Fruit fly (Drosophila melanogaster) whole organism, embryonic: Measurements from ENCODE around the gene CG9948.

Experiments used
- ATbp ChIP-seq: fragments of 200-800 bp; sonication (Bioruptor generic); optimal IDR thresholded peaks from 2 replicates; lab custom pipeline; 2017; ENCODE audit warnings: missing biosample characterization, mild to moderate bottlenecking, missing genetic modification characterization, missing genetic modification reagents
- BtbVII ChIP-seq: fragments of 200-800 bp; sonication (Bioruptor generic); optimal IDR thresholded peaks from 3 replicates; lab custom pipeline; 2017; ENCODE audit warnings: missing biosample characterization, mild to moderate bottlenecking, missing genetic modification characterization
- C15 ChIP-seq: fragments of 200-800 bp; sonication (Bioruptor generic); IDR thresholded peaks from 3 replicates; pipeline ENCODE4 v1.3.6; 2022; ENCODE audit warnings: missing biosample characterization, missing genetic modification characterization
- CG10267 ChIP-seq: fragments of 200-800 bp; sonication (Bioruptor generic); optimal IDR thresholded peaks from 2 replicates; lab custom pipeline; 2018; ENCODE audit warnings: missing biosample characterization, mild to moderate bottlenecking, missing genetic modification characterization, moderate library complexity
- CG11695 ChIP-seq: fragments of 200-800 bp; sonication (Bioruptor generic); IDR thresholded peaks from 3 replicates; pipeline ENCODE4 v1.3.6; 2022; ENCODE audit warnings: missing biosample characterization, missing genetic modification characterization
- CG12155 ChIP-seq: fragments of 200-800 bp; sonication (Bioruptor generic); optimal IDR thresholded peaks from 3 replicates; lab custom pipeline; 2016; ENCODE audit warnings: missing biosample characterization, missing genetic modification characterization
- CG12659 ChIP-seq: fragments of 200-800 bp; sonication (Bioruptor generic); optimal IDR thresholded peaks from 3 replicates; lab custom pipeline; 2017; ENCODE audit warnings: mild to moderate bottlenecking, missing biosample characterization, missing genetic modification reagents, missing genetic modification characterization
- CG12942 ChIP-seq: fragments of 200-800 bp; sonication (Bioruptor generic); optimal IDR thresholded peaks from 3 replicates; lab custom pipeline; 2016; ENCODE audit warnings: missing biosample characterization, missing genetic modification characterization
- CG14014 ChIP-seq: fragments of 200-800 bp; sonication (Bioruptor generic); IDR thresholded peaks from 2 replicates; pipeline ENCODE4 v1.3.6; 2022; ENCODE audit warnings: missing biosample characterization, missing genetic modification characterization
- CG17328 ChIP-seq: fragments of 200-800 bp; sonication (Bioruptor generic); IDR thresholded peaks from 2 replicates; pipeline ENCODE4 v1.3.6; 2022; ENCODE audit warnings: missing biosample characterization, missing genetic modification characterization
- CG17359 ChIP-seq: fragments of 200-800 bp; sonication (Bioruptor generic); optimal IDR thresholded peaks from 3 replicates; lab custom pipeline; 2018; ENCODE audit warnings: missing biosample characterization, mild to moderate bottlenecking, missing genetic modification characterization, moderate library complexity
- CG17912 ChIP-seq: fragments of 200-800 bp; sonication (Bioruptor generic); optimal IDR thresholded peaks from 2 replicates; lab custom pipeline; 2018; ENCODE audit warnings: missing biosample characterization, mild to moderate bottlenecking, missing genetic modification characterization
- CG31365 ChIP-seq: fragments of 200-800 bp; sonication (Bioruptor generic); optimal IDR thresholded peaks from 2 replicates; lab custom pipeline; 2018; ENCODE audit warnings: missing biosample characterization, mild to moderate bottlenecking, missing genetic modification characterization
- CG3407 ChIP-seq: fragments of 200-800 bp; sonication (Bioruptor generic); optimal IDR thresholded peaks from 2 replicates; lab custom pipeline; 2018; ENCODE audit warnings: missing biosample characterization, mild to moderate bottlenecking, missing genetic modification characterization
- CG4282 ChIP-seq: fragments of 200-800 bp; sonication (Bioruptor generic); optimal IDR thresholded peaks from 2 replicates; lab custom pipeline; 2016; ENCODE audit warnings: missing biosample characterization, missing genetic modification characterization
- CG4730 ChIP-seq: fragments of 200-800 bp; sonication (Bioruptor generic); IDR thresholded peaks from 2 replicates; pipeline ENCODE4 v1.3.6; 2022; ENCODE audit warnings: missing biosample characterization, missing genetic modification characterization
- CG6765 ChIP-seq: fragments of 200-800 bp; sonication (Bioruptor generic); optimal IDR thresholded peaks from 3 replicates; lab custom pipeline; 2017; ENCODE audit warnings: missing biosample characterization, mild to moderate bottlenecking, missing genetic modification characterization
- CG7271 ChIP-seq: fragments of 200-800 bp; sonication (Bioruptor generic); optimal IDR thresholded peaks from 2 replicates; lab custom pipeline; 2018; ENCODE audit warnings: missing biosample characterization, mild to moderate bottlenecking, missing genetic modification characterization, moderate library complexity
- CG8924 ChIP-seq: fragments of 200-800 bp; optimal IDR thresholded peaks from 3 replicates; lab custom pipeline; 2019; ENCODE audit warnings: missing biosample characterization, mild to moderate bottlenecking, missing genetic modification characterization, moderate library complexity
- CG9609 ChIP-seq: fragments of 200-800 bp; sonication (Bioruptor generic); optimal IDR thresholded peaks from 3 replicates; lab custom pipeline; 2016; ENCODE audit warnings: missing biosample characterization, missing genetic modification characterization
- Dfd ChIP-seq, 2 experiments: fragments of >200 bp; optimal IDR thresholded peaks; 2 replicates each; lab custom pipeline; 2017; ENCODE audit warnings: missing biosample characterization in 2 of 2, missing genetic modification characterization in 2 of 2
- Dp ChIP-seq: fragments of 200-800 bp; sonication (Bioruptor generic); optimal IDR thresholded peaks from 2 replicates; lab custom pipeline; 2018; ENCODE audit warnings: missing biosample characterization, mild to moderate bottlenecking, missing genetic modification characterization, moderate library complexity
- Eip74EF ChIP-seq, 2 experiments: fragments of 200-800 bp in 1 of 2; fragments of >200 bp in 1 of 2; sonication (Bioruptor generic) in 1 of 2; optimal IDR thresholded peaks; 2 replicates each; lab custom pipeline; 2017 to 2019; ENCODE audit warnings: missing biosample characterization in 2 of 2, missing genetic modification characterization in 2 of 2, mild to moderate bottlenecking in 1 of 2, moderate library complexity in 1 of 2
- GATAe ChIP-seq: fragments of 200-800 bp; sonication (Bioruptor generic); conservative IDR thresholded peaks from 2 replicates; pipeline ENCODE4 v1.3.6; 2022; ENCODE audit warnings: missing biosample characterization, missing genetic modification characterization
- Lhr ChIP-seq: fragments of 200-800 bp; sonication (Bioruptor generic); optimal IDR thresholded peaks from 3 replicates; lab custom pipeline; 2017; ENCODE audit warnings: mild to moderate bottlenecking, missing biosample characterization, missing genetic modification reagents, missing genetic modification characterization
- Med ChIP-seq: fragments of 200-800 bp; sonication (Bioruptor generic); peaks from one replicate; lab custom pipeline; 2016; ENCODE audit warnings: missing biosample characterization, missing genetic modification characterization, mild to moderate bottlenecking, inconsistent platforms, moderate library complexity
- NfI ChIP-seq: fragments of 200-800 bp; sonication (Bioruptor generic); optimal IDR thresholded peaks from 3 replicates; lab custom pipeline; 2018; ENCODE audit warnings: missing biosample characterization, mild to moderate bottlenecking, missing genetic modification characterization, moderate library complexity
- Sry-β ChIP-seq: fragments of 200-800 bp; sonication (Bioruptor generic); optimal IDR thresholded peaks from 2 replicates; lab custom pipeline; 2018; ENCODE audit warnings: missing biosample characterization, mild to moderate bottlenecking, missing genetic modification characterization, moderate library complexity
- TFAM ChIP-seq: fragments of 200-800 bp; sonication (Bioruptor generic); optimal IDR thresholded peaks from 2 replicates; lab custom pipeline; 2017; ENCODE audit warnings: missing biosample characterization, missing genetic modification characterization, inconsistent platforms
- Trl ChIP-seq, 3 experiments: fragments of >200 bp in 2 of 3; fragments of 200-800 bp in 1 of 3; sonication (Bioruptor generic) in 1 of 3; optimal IDR thresholded peaks; 2 replicates in 1 of 3; 3 replicates in 2 of 3; lab custom pipeline; 2016 to 2017; ENCODE audit warnings: missing biosample characterization in 1 of 3, missing genetic modification characterization in 1 of 3
- Vsx1 ChIP-seq: fragments of 200-800 bp; sonication (Bioruptor generic); optimal IDR thresholded peaks from 2 replicates; lab custom pipeline; 2017; ENCODE audit warnings: missing biosample characterization, mild to moderate bottlenecking, missing genetic modification characterization, missing genetic modification reagents
- amos ChIP-seq: fragments of 200-800 bp; sonication (Bioruptor generic); IDR thresholded peaks from 2 replicates; pipeline ENCODE4 v1.3.6; 2022; ENCODE audit warnings: missing biosample characterization, missing genetic modification characterization; ENCODE audit not compliant: partially characterized antibody
- ash1 ChIP-seq: fragments of 200-800 bp; sonication (Bioruptor generic); optimal IDR thresholded peaks from 2 replicates; lab custom pipeline; 2018; ENCODE audit warnings: missing biosample characterization, mild to moderate bottlenecking, missing genetic modification characterization
- bowl ChIP-seq: fragments of 200-800 bp; sonication (Bioruptor generic); IDR thresholded peaks from 2 replicates; pipeline ENCODE4 v1.3.6; 2022; ENCODE audit warnings: missing biosample characterization, missing genetic modification characterization
- br ChIP-seq: fragments of >200 bp; optimal IDR thresholded peaks from 2 replicates; lab custom pipeline; 2017
- corto ChIP-seq: fragments of 200-800 bp; sonication (Bioruptor generic); optimal IDR thresholded peaks from 2 replicates; lab custom pipeline; 2016; ENCODE audit warnings: missing biosample characterization, mild to moderate bottlenecking, missing genetic modification characterization, moderate library complexity
- da ChIP-seq: fragments of 200-800 bp; sonication (Bioruptor generic); optimal IDR thresholded peaks from 2 replicates; lab custom pipeline; 2016; ENCODE audit warnings: missing biosample characterization, missing genetic modification characterization
- fd3F ChIP-seq: fragments of 200-800 bp; sonication (Bioruptor generic); optimal IDR thresholded peaks from 2 replicates; lab custom pipeline; 2018; ENCODE audit warnings: missing biosample characterization, mild to moderate bottlenecking, missing genetic modification characterization, moderate library complexity
- jigr1 ChIP-seq: fragments of 200-800 bp; sonication (Bioruptor generic); IDR thresholded peaks from 3 replicates; pipeline ENCODE4 v1.3.6; 2022; ENCODE audit warnings: missing biosample characterization, missing genetic modification characterization
- ken ChIP-seq: fragments of 200-800 bp; sonication (Bioruptor generic); IDR thresholded peaks from 3 replicates; pipeline ENCODE4 v1.3.6; 2022; ENCODE audit warnings: missing biosample characterization, missing genetic modification characterization
- lilli ChIP-seq: fragments of 200-800 bp; sonication (Bioruptor generic); optimal IDR thresholded peaks from 3 replicates; lab custom pipeline; 2016; ENCODE audit warnings: missing biosample characterization, missing genetic modification characterization
- lmd ChIP-seq: fragments of 200-800 bp; sonication (Bioruptor generic); IDR thresholded peaks from 2 replicates; pipeline ENCODE4 v1.3.6; 2022; ENCODE audit warnings: missing biosample characterization, missing genetic modification characterization
- pfk ChIP-seq: fragments of 200-800 bp; sonication (Bioruptor generic); optimal IDR thresholded peaks from 2 replicates; lab custom pipeline; 2018; ENCODE audit warnings: missing biosample characterization, mild to moderate bottlenecking, missing genetic modification characterization, moderate library complexity
- sqz ChIP-seq: fragments of 200-800 bp; sonication (Bioruptor generic); optimal IDR thresholded peaks from 3 replicates; lab custom pipeline; 2018; ENCODE audit warnings: missing biosample characterization, mild to moderate bottlenecking, missing genetic modification characterization
- sug ChIP-seq: fragments of 200-800 bp; optimal IDR thresholded peaks from 2 replicates; lab custom pipeline; 2019; ENCODE audit warnings: missing biosample characterization, mild to moderate bottlenecking, missing genetic modification characterization, moderate library complexity
- tin ChIP-seq: fragments of 200-800 bp; sonication (Bioruptor generic); optimal IDR thresholded peaks from 3 replicates; lab custom pipeline; 2016; ENCODE audit warnings: missing biosample characterization, missing genetic modification characterization
- z ChIP-seq: fragments of 200-800 bp; sonication (Bioruptor generic); IDR thresholded peaks from 3 replicates; pipeline ENCODE4 v1.3.6; 2022; ENCODE audit warnings: missing biosample characterization, missing genetic modification characterization

The CG9948 gene

dm6 chr3L:6955254-6956229, at the start of gene CG9948, which contains the start of gene CG10077 (continued):
- TF ChIP-seq amos (GFP tag; lab: Robert Waterston, UW) = peak; percentile 83
- peak; percentile 94 for TF ChIP-seq CG14014
- peak; percentile 26 for TF ChIP-seq TFAM (GFP tag; lab: Kevin White, UChicago)
- peak; percentile 93 for TF ChIP-seq lmd
- peak; percentile 22 for TF ChIP-seq CG9609 (GFP tag; lab: Kevin White, UChicago)
- TF ChIP-seq CG17359 (tag; lab: Kevin White, UChicago) = peak; percentile 91
- TF ChIP-seq CG12155 (GFP tag; lab: Kevin White, UChicago) = peak; percentile 80
- TF ChIP-seq sqz (GFP tag; lab: Kevin White, UChicago) = peak; percentile 83
- TF ChIP-seq CG12942 (GFP tag; lab: Kevin White, UChicago) = peak; percentile 66
- TF ChIP-seq CG11695 (GFP tag; lab: Robert Waterston, UW) = peak; percentile 85
- TF ChIP-seq CG17912 = peak; percentile 81
- TF ChIP-seq CG6765 = peak; percentile 75
- peak; percentile 50 for TF ChIP-seq pfk
- peak in 1 of 2 experiments; percentile 75 for TF ChIP-seq Eip74EF (GFP tag; optimal IDR thresholded peaks at IDR 0.05; lab: Kevin White, UChicago)
- TF ChIP-seq Dp (GFP tag; lab: Kevin White, UChicago) = peak; percentile 11
- peak; percentile 57 for TF ChIP-seq CG31365
- TF ChIP-seq br (lab: Kevin White, UChicago) = no peak
- TF ChIP-seq ATbp (GFP tag; lab: Kevin White, UChicago) = peak; percentile 86
- peak; percentile 86 for TF ChIP-seq NfI (GFP tag; lab: Kevin White, UChicago)
- peak; percentile 61 for TF ChIP-seq Vsx1 (GFP tag; lab: Kevin White, UChicago)
- peak; percentile 3 for TF ChIP-seq Sry-β (GFP tag; lab: Kevin White, UChicago)
- TF ChIP-seq bowl = peak; percentile 76; the same call in 1 of the 2 replicates
- peak; percentile 81 for TF ChIP-seq CG10267 (tag; lab: Kevin White, UChicago)
- TF ChIP-seq fd3F (GFP tag; lab: Kevin White, UChicago) = peak; percentile 85
- TF ChIP-seq da = peak; percentile 29
- TF ChIP-seq CG8924 (tag; lab: Kevin White, UChicago) = peak; percentile 90
- TF ChIP-seq ken = peak; percentile 86
- peak; percentile 93 for TF ChIP-seq CG17328 (GFP tag; lab: Robert Waterston, UW)
- no peak for TF ChIP-seq CG4282 (GFP tag; lab: Kevin White, UChicago)
- TF ChIP-seq z (GFP tag; lab: Robert Waterston, UW) = no peak
- no peak for TF ChIP-seq Trl (optimal IDR thresholded peaks at IDR 0.05; lab: Kevin White, UChicago)
- TF ChIP-seq Trl (GFP tag; optimal IDR thresholded peaks at IDR 0.05; lab: Kevin White, UChicago) = peak; percentile 60
- peak; percentile 86 for TF ChIP-seq CG12659
- peak; percentile 88 for TF ChIP-seq tin (GFP tag; lab: Kevin White, UChicago)
- peak; percentile 78 for TF ChIP-seq CG3407 (GFP tag; lab: Kevin White, UChicago)
- peak; percentile 87 for TF ChIP-seq sug
- peak; percentile 74; the same call in 1 of the 3 replicates for TF ChIP-seq jigr1 (GFP tag; lab: Robert Waterston, UW)
- peak; percentile 90 for TF ChIP-seq Med
- peak; percentile 73 for TF ChIP-seq CG7271
- peak; percentile 88 for TF ChIP-seq lilli (GFP tag; lab: Kevin White, UChicago)
- TF ChIP-seq corto (GFP tag; lab: Kevin White, UChicago) = peak; percentile 86
- TF ChIP-seq BtbVII (GFP tag; lab: Kevin White, UChicago) = peak; percentile 75
- no peak for TF ChIP-seq Dfd (GFP tag; optimal IDR thresholded peaks at IDR 0.05; lab: Kevin White, UChicago)
- peak; percentile 46 for TF ChIP-seq ash1 (GFP tag; lab: Kevin White, UChicago)
- TF ChIP-seq CG4730 (GFP tag; lab: Robert Waterston, UW) = peak; percentile 83
- peak; percentile 10 for TF ChIP-seq Lhr (GFP tag; lab: Kevin White, UChicago)
- peak; percentile 61; the same call in 1 of the 3 replicates for TF ChIP-seq C15
- TF ChIP-seq GATAe (GFP tag; lab: Robert Waterston, UW) = no peak
